Fruit fly (Drosophila melanogaster): ENCODE measurements around the gene Hsp23.

Hsp23 gene

dm6 chr3L:9429665-9430607 is 48.3 kb downstream of the Hsp23 start, which contains the start of the genes RpS17 and MTF-1 (continued):
- peak; percentile 55 for TF ChIP-seq mirr (GFP tag; optimal IDR thresholded peaks at IDR 0.05)
- TF ChIP-seq CG5180 (GFP tag; optimal IDR thresholded peaks at IDR 0.05): peak; percentile 38
- TF ChIP-seq Rfx (GFP tag; IDR thresholded peaks at IDR 0.05): peak; percentile 70
- TF ChIP-seq CG11247 (GFP tag; IDR thresholded peaks at IDR 0.05): no peak
- peak; percentile 32; the same call in 1 of the 2 replicates for TF ChIP-seq E2f2 (GFP tag; IDR thresholded peaks at IDR 0.05)
- TF ChIP-seq CG6854 (GFP tag; optimal IDR thresholded peaks at IDR 0.05): peak; percentile 41
- TF ChIP-seq Ptx1 (GFP tag; IDR thresholded peaks at IDR 0.05): peak; percentile 33; the same call in 1 of the 2 replicates
- TF ChIP-seq fru (optimal IDR thresholded peaks at IDR 0.05): no peak
- no peak for TF ChIP-seq ftz-f1 (GFP tag; optimal IDR thresholded peaks at IDR 0.05)
- no peak for TF ChIP-seq psq (GFP tag; optimal IDR thresholded peaks at IDR 0.05)
- TF ChIP-seq CG13624 (GFP tag; optimal IDR thresholded peaks at IDR 0.05): peak; percentile 20
- peak; percentile 41; the same call in 1 of the 2 replicates for TF ChIP-seq CG31441 (GFP tag; IDR thresholded peaks at IDR 0.05)
- no peak for TF ChIP-seq CG1792 (GFP tag; optimal IDR thresholded peaks at IDR 0.05)
- TF ChIP-seq H15 (GFP tag; IDR thresholded peaks at IDR 0.05): peak; percentile 44; the same call in 2 of the 3 replicates
- no peak for TF ChIP-seq gt (GFP tag; IDR thresholded peaks at IDR 0.05)
- no peak for TF ChIP-seq rib (GFP tag; IDR thresholded peaks at IDR 0.05)
- peak; percentile 32 for TF ChIP-seq CG9876 (GFP tag; optimal IDR thresholded peaks at IDR 0.05)
- TF ChIP-seq org-1 (GFP tag; optimal IDR thresholded peaks at IDR 0.05): peak; percentile 17
- TF ChIP-seq Ada2b (GFP tag; IDR thresholded peaks at IDR 0.05): no peak
- TF ChIP-seq tna (GFP tag; IDR thresholded peaks at IDR 0.05; ENCODE audit: partially characterized antibody): peak; percentile 38; the same call in 1 of the 2 replicates
- no peak for TF ChIP-seq CkIIα-i1 (GFP tag; IDR thresholded peaks at IDR 0.05)
- 0 out of 3 replicates have a peak, but pooled peaks have one; percentile 29 for TF ChIP-seq so (GFP tag; IDR thresholded peaks at IDR 0.05)
- TF ChIP-seq NC2β (GFP tag; optimal IDR thresholded peaks at IDR 0.05): peak; percentile 93
- TF ChIP-seq Bteb2 (GFP tag; optimal IDR thresholded peaks at IDR 0.05): no peak
- no peak for TF ChIP-seq vnd (GFP tag; IDR thresholded peaks at IDR 0.05; ENCODE audit: partially characterized antibody)
- TF ChIP-seq phol (tag; optimal IDR thresholded peaks at IDR 0.05): peak; percentile 44
- peak; percentile 15 for TF ChIP-seq Spps (tag; optimal IDR thresholded peaks at IDR 0.05)
- TF ChIP-seq dmrt11E (tag; optimal IDR thresholded peaks at IDR 0.05): peak; percentile 44
- no peak for TF ChIP-seq ato (GFP tag; IDR thresholded peaks at IDR 0.05; ENCODE audit: partially characterized antibody)
- TF ChIP-seq cas (GFP tag; IDR thresholded peaks at IDR 0.05): no peak
- no peak for TF ChIP-seq twi (tag; optimal IDR thresholded peaks at IDR 0.05)
- no peak for TF ChIP-seq CG8359 (GFP tag; optimal IDR thresholded peaks at IDR 0.05; ENCODE audit: borderline replicate concordance)
- no peak for TF ChIP-seq zen (tag; optimal IDR thresholded peaks at IDR 0.05)
- TF ChIP-seq Doc2 (GFP tag; IDR thresholded peaks at IDR 0.05): no peak
- no peak for TF ChIP-seq TFAM (GFP tag; optimal IDR thresholded peaks at IDR 0.05)
- TF ChIP-seq seq (GFP tag; IDR thresholded peaks at IDR 0.05): peak; percentile 27; the same call in 1 of the 2 replicates
- no peak for TF ChIP-seq sd (tag; optimal IDR thresholded peaks at IDR 0.05)
- TF ChIP-seq Pdp1 (GFP tag; optimal IDR thresholded peaks at IDR 0.05): peak in 1 of 2 experiments; percentile 57
- TF ChIP-seq HmgD (GFP tag; optimal IDR thresholded peaks at IDR 0.05): no peak
- TF ChIP-seq sisA (GFP tag; IDR thresholded peaks at IDR 0.05): no peak
- peak; percentile 65 for TF ChIP-seq nau (GFP tag; optimal IDR thresholded peaks at IDR 0.05)
- no peak for TF ChIP-seq crc (GFP tag; optimal IDR thresholded peaks at IDR 0.05)
- no peak for TF ChIP-seq Lim3 (GFP tag; IDR thresholded peaks at IDR 0.05)
- peak; percentile 27 for TF ChIP-seq HLHmδ (GFP tag; optimal IDR thresholded peaks at IDR 0.05)
- TF ChIP-seq Nf-YB (GFP tag; optimal IDR thresholded peaks at IDR 0.05): peak; percentile 21
- peak; percentile 93 for TF ChIP-seq vvl (GFP tag; IDR thresholded peaks at IDR 0.05)
- no peak for TF ChIP-seq tup (GFP tag; optimal IDR thresholded peaks at IDR 0.05)
- peak; percentile 81 for TF ChIP-seq CG17328 (GFP tag; IDR thresholded peaks at IDR 0.05)
- no peak for TF ChIP-seq Abd-B (GFP tag; optimal IDR thresholded peaks at IDR 0.05)

All from whole organism, embryonic.